Worm (Caenorhabditis elegans) whole organism, young adult: Measurements from ENCODE around the gene aqp-6.

Experiments used
- F10E7.11 ChIP-seq: sonication (generic microtip); optimal IDR thresholded peaks from 2 replicates; lab custom pipeline; 2017; ENCODE audit warnings: mild to moderate bottlenecking, missing genetic modification characterization, moderate library complexity, missing compliant biosample characterization
- bed-2 ChIP-seq: fragments of 200-800 bp; sonication (Bioruptor generic); IDR thresholded peaks from 2 replicates; pipeline ENCODE4 v1.3.6; 2022; ENCODE audit warnings: missing genetic modification reagents, missing genetic modification characterization, missing compliant biosample characterization
- ccch-3 ChIP-seq: fragments of 200-800 bp; sonication (Bioruptor generic); optimal IDR thresholded peaks from 2 replicates; lab custom pipeline; 2018; ENCODE audit warnings: mild to moderate bottlenecking, missing genetic modification characterization, missing compliant biosample characterization
- ceh-58 ChIP-seq: fragments of 200-800 bp; sonication (Bioruptor generic); IDR thresholded peaks from 2 replicates; pipeline ENCODE4 v1.3.6; 2022; ENCODE audit warnings: missing genetic modification characterization, missing compliant biosample characterization
- egl-18 ChIP-seq: fragments of 200-800 bp; sonication (Bioruptor generic); IDR thresholded peaks from 2 replicates; pipeline ENCODE4 v1.3.6; 2022; ENCODE audit warnings: missing genetic modification reagents, missing genetic modification characterization, missing compliant biosample characterization
- lin-35 ChIP-seq, 3 experiments: fragments of 150-350 bp in 2 of 3; sonication (generic microtip) in 1 of 3; optimal IDR thresholded peaks; 2 replicates each; lab custom pipeline; 2014 to 2018; ENCODE audit warnings: missing biosample characterization in 3 of 3, missing genetic modification characterization in 3 of 3, missing genetic modification reagents in 3 of 3
- nhr-90 ChIP-seq: sonication (generic microtip); optimal IDR thresholded peaks from 2 replicates; lab custom pipeline; 2016; ENCODE audit warnings: missing genotype, mild to moderate bottlenecking, missing genetic modification characterization, missing compliant biosample characterization
- rec-8 ChIP-seq, 2 experiments: sonication (generic microtip); optimal IDR thresholded peaks; 2 replicates each; lab custom pipeline; 2016; ENCODE audit warnings: mild to moderate bottlenecking in 2 of 2, missing genetic modification characterization in 2 of 2, missing genetic modification reagents in 2 of 2, missing genotype in 2 of 2, missing biosample characterization in 1 of 2, missing compliant biosample characterization in 1 of 2, moderate library complexity in 1 of 2
- snpc-4 ChIP-seq, 5 experiments: fragments of 150-350 bp in 1 of 5; sonication (generic microtip) in 4 of 5; optimal IDR thresholded peaks; 2 replicates each; lab custom pipeline; 2014 to 2018; ENCODE audit warnings: missing genetic modification characterization in 5 of 5, missing biosample characterization in 3 of 5, antibody characterized with exemption in 2 of 5, mild to moderate bottlenecking in 2 of 5, missing compliant biosample characterization in 2 of 5, missing genotype in 2 of 5, moderate library complexity in 2 of 5, missing genetic modification reagents in 1 of 5
- tbx-9 ChIP-seq: sonication (generic microtip); optimal IDR thresholded peaks from 2 replicates; lab custom pipeline; 2016; ENCODE audit warnings: borderline replicate concordance, missing genetic modification characterization, inconsistent platforms, missing compliant biosample characterization
- unc-62 ChIP-seq: fragments of 150-350 bp; optimal IDR thresholded peaks from 2 replicates; lab custom pipeline; 2014; ENCODE audit warnings: missing biosample characterization, missing genetic modification reagents, missing genetic modification characterization
- zim-3 ChIP-seq: sonication (generic microtip); optimal IDR thresholded peaks from 2 replicates; lab custom pipeline; 2017; ENCODE audit warnings: mild to moderate bottlenecking, missing genetic modification characterization, moderate library complexity, missing compliant biosample characterization

- TF ChIP-seq nhr-90 (no peak), snpc-4 (GFP tag; optimal IDR thresholded peaks at IDR 0.05; lab: Kevin White, UChicago) (no peak), snpc-4 (tag; optimal IDR thresholded peaks at IDR 0.05; lab: Kevin White, UChicago) (no peak), lin-35 (GFP tag; optimal IDR thresholded peaks at IDR 0.05; lab: Kevin White, UChicago) (no peak), rec-8 (tag; optimal IDR thresholded peaks at IDR 0.05; lab: Kevin White, UChicago) (no peak), tbx-9 (tag; lab: Kevin White, UChicago) (no peak), unc-62 (GFP tag; lab: Kevin White, UChicago) (no peak), ccch-3 (GFP tag; lab: Kevin White, UChicago) (no peak), F10E7.11 (no peak), egl-18 (no peak), ceh-58 (GFP tag; lab: Robert Waterston, UW) (no peak), zim-3 (tag; lab: Kevin White, UChicago) (no peak), bed-2 (no peak)
These were observed 15.5 kb upstream of the aqp-6 start, which contains the start of gene mab-23 for ce11 chrV:10632758-10633157.
